Fruit fly (Drosophila melanogaster): Measurements from ENCODE around the gene CG33060.

dm6 chr3L:16356171-16356765 lies 25.4 kb downstream of the CG33060 start:
- TF ChIP-seq Hr83 (GFP tag; optimal IDR thresholded peaks at IDR 0.05; ENCODE audit: poor library complexity, severe bottlenecking) (no peak), dl (GFP tag; optimal IDR thresholded peaks at IDR 0.05; ENCODE audit: insufficient read depth in 1 of 2, partially characterized antibody in 2 of 2) (no peak), pan (optimal IDR thresholded peaks at IDR 0.05) (no peak), foxo (GFP tag; optimal IDR thresholded peaks at IDR 0.05) (no peak), psq (GFP tag; optimal IDR thresholded peaks at IDR 0.05) (no peak), dmrt93B (GFP tag; optimal IDR thresholded peaks at IDR 0.05) (no peak), h (GFP tag; optimal IDR thresholded peaks at IDR 0.05) (no peak)

Measured in whole organism, wandering third instar larva.